Worm (Caenorhabditis elegans): ENCODE data around the gene Y57G11C.51.

ce11 chrIV:14781537-14781936 lies 7.2 kb upstream of the Y57G11C.51 start, which contains the start of gene Y57G11C.8:
- TF ChIP-seq nhr-11 (tag; optimal IDR thresholded peaks at IDR 0.05) (no peak), sox-4 (tag; optimal IDR thresholded peaks at IDR 0.05) (no peak), ceh-24 (tag; optimal IDR thresholded peaks at IDR 0.05) (no peak), tbx-2 (tag; optimal IDR thresholded peaks at IDR 0.05) (no peak), ceh-30 (tag; optimal IDR thresholded peaks at IDR 0.05) (no peak), dmd-4 (tag; optimal IDR thresholded peaks at IDR 0.05; ENCODE audit: borderline replicate concordance) (no peak), ama-1 (optimal IDR thresholded peaks at IDR 0.05) (no peak), pag-3 (tag; optimal IDR thresholded peaks at IDR 0.05; ENCODE audit: borderline replicate concordance) (no peak), pha-4 (tag; optimal IDR thresholded peaks at IDR 0.05) (no peak), ceh-9 (tag; optimal IDR thresholded peaks at IDR 0.05) (no peak)

Data from whole organism, late embryonic.